Worm (Caenorhabditis elegans): Measurements from ENCODE around the gene dpy-3.

Gene dpy-3

ce11 chrX:2138923-2139322 is 6.5 kb downstream of the dpy-3 start:
- no peak for TF ChIP-seq unc-62 (GFP tag; optimal IDR thresholded peaks at IDR 0.05)

- no peak for TF ChIP-seq unc-62 (GFP tag; optimal IDR thresholded peaks at IDR 0.05)
Observed at ce11 chrX:2136937-2137336, 8.5 kb downstream of the dpy-3 start.

- TF ChIP-seq unc-62 (GFP tag; optimal IDR thresholded peaks at IDR 0.05), result no peak
Observed at ce11 chrX:2131650-2132049, 13.8 kb downstream of the dpy-3 start, which contains the start of gene F53B1.9. Gene F53B1.9 (minus strand): TSS chrX:2131844.

- no peak for TF ChIP-seq unc-62 (GFP tag; optimal IDR thresholded peaks at IDR 0.05)
Observed at ce11 chrX:2130141-2130540, 15.3 kb downstream of the dpy-3 start, which contains the start of gene F53B1.8. Gene F53B1.8 (minus strand): TSS chrX:2130241.

- no peak for TF ChIP-seq unc-62 (GFP tag; optimal IDR thresholded peaks at IDR 0.05)
Observed at ce11 chrX:2120961-2121360, 24.5 kb downstream of the dpy-3 start, which contains the start of gene gpa-5. Gene gpa-5 (minus strand): TSS chrX:2121061.

ce11 chrX:2118162-2118561 is 27.3 kb downstream of the dpy-3 start, which contains the start of gene swip-10:
Gene swip-10 (minus strand): TSS chrX:2118262.
- TF ChIP-seq unc-62 (GFP tag; optimal IDR thresholded peaks at IDR 0.05), result no peak

ce11 chrX:2116304-2116867 is 29.1 kb downstream of the dpy-3 start:
- TF ChIP-seq unc-62 (GFP tag; optimal IDR thresholded peaks at IDR 0.05), result no peak

ce11 chrX:2114171-2114570 is 31.3 kb downstream of the dpy-3 start:
- TF ChIP-seq unc-62 (GFP tag; optimal IDR thresholded peaks at IDR 0.05), result no peak

ce11 chrX:2113004-2113403 is 32.4 kb downstream of the dpy-3 start, which contains the start of gene bus-5:
Gene bus-5 (minus strand): TSS chrX:2113104.
- no peak for TF ChIP-seq unc-62 (GFP tag; optimal IDR thresholded peaks at IDR 0.05)

- no peak for TF ChIP-seq unc-62 (GFP tag; optimal IDR thresholded peaks at IDR 0.05)
Observed at ce11 chrX:2110603-2111327, 34.7 kb downstream of the dpy-3 start.

ce11 chrX:2108682-2109081 is 36.8 kb downstream of the dpy-3 start, which contains the start of gene F53B1.2:
Gene F53B1.2 (plus strand): TSS chrX:2108982.
- TF ChIP-seq unc-62 (GFP tag; optimal IDR thresholded peaks at IDR 0.05), result no peak

- no peak for TF ChIP-seq unc-62 (GFP tag; optimal IDR thresholded peaks at IDR 0.05)
Observed at ce11 chrX:2108182-2108581, 37.3 kb downstream of the dpy-3 start.

ce11 chrX:2107414-2107813 is 38.0 kb downstream of the dpy-3 start:
- no peak for TF ChIP-seq unc-62 (GFP tag; optimal IDR thresholded peaks at IDR 0.05)

- TF ChIP-seq unc-62 (GFP tag; optimal IDR thresholded peaks at IDR 0.05), result no peak
Observed at ce11 chrX:2105310-2105709, 40.1 kb downstream of the dpy-3 start, which contains the start of gene F53B1.3. Gene F53B1.3 (plus strand): TSS chrX:2105610.

ce11 chrX:2099002-2099401 is 46.4 kb downstream of the dpy-3 start:
- no peak for TF ChIP-seq unc-62 (GFP tag; optimal IDR thresholded peaks at IDR 0.05)

ce11 chrX:2096804-2097203 is 48.6 kb downstream of the dpy-3 start, which contains the start of gene T21D9.2:
Gene T21D9.2 (minus strand): TSS chrX:2096904.
- no peak for TF ChIP-seq unc-62 (GFP tag; optimal IDR thresholded peaks at IDR 0.05)
